Fruit fly (Drosophila melanogaster): ENCODE data around the gene CG7557.
A peak's percentile ranks its signal among the peaks of the same experiment; 100 is the strongest.

DNA sequence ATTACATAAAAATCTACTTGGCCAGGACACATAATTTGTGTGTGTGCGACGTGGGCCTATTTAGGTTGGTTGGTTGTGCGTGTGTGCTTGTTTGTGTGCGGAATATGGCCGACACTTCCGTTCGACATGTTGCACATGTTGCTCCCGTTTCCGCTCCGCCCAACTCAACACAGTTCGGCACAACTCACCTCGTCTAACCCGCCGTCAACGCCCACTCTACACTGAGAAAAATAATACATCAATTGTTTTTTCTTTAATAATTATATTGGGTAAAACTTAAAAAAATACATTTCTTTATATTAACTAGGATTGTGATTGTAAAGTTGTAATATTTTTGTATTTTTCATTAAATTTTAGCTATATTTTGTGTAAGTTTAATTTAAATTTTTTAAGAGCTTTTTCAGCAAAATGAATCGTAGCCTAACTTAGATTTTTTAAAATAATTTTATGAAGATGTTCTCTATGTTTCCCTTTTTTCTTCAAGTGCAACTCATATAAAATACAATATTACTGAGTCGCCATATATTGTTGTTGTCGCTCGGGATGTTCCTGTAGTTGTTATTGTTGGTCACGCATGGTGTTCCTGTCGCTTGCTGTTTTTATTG lies 46.4 kb upstream of the CG7557 start:
- TF ChIP-seq achi (GFP tag; optimal IDR thresholded peaks at IDR 0.05) (peak; percentile 24), CG16779 (tag; optimal IDR thresholded peaks at IDR 0.05) (no peak), fd85E (GFP tag; optimal IDR thresholded peaks at IDR 0.05) (no peak), lz (GFP tag; optimal IDR thresholded peaks at IDR 0.05) (no peak), Gug (GFP tag; IDR thresholded peaks at IDR 0.05) (no peak), dac (GFP tag; optimal IDR thresholded peaks at IDR 0.05) (no peak), Sox15 (GFP tag; optimal IDR thresholded peaks at IDR 0.05) (no peak), fd59A (GFP tag; optimal IDR thresholded peaks at IDR 0.05) (no peak), Blimp-1 (GFP tag; optimal IDR thresholded peaks at IDR 0.05) (no peak), CG6854 (GFP tag; optimal IDR thresholded peaks at IDR 0.05) (no peak), net (GFP tag; optimal IDR thresholded peaks at IDR 0.05) (no peak), OdsH (GFP tag; optimal IDR thresholded peaks at IDR 0.05) (no peak)

All from whole organism, prepupa.